Worm (Caenorhabditis elegans) whole organism, midembryonic: Measurements from ENCODE around the gene hst-2.

Experiments used
- T22C8.4 ChIP-seq: fragments of 200-800 bp; sonication (Bioruptor generic); IDR thresholded peaks from 2 replicates; pipeline ENCODE4 v1.3.6; 2022; ENCODE audit warnings: missing genetic modification characterization, missing compliant biosample characterization
- flt-1 ChIP-seq: fragments of 200-800 bp; sonication (Bioruptor generic); IDR thresholded peaks from 2 replicates; pipeline ENCODE4 v1.3.6; 2022; ENCODE audit warnings: missing genetic modification characterization, missing compliant biosample characterization
- med-1 ChIP-seq: sonication (generic microtip); optimal IDR thresholded peaks from 2 replicates; lab custom pipeline; 2017; ENCODE audit warnings: missing genetic modification characterization, mild to moderate bottlenecking, missing compliant biosample characterization, antibody characterized with exemption, missing genetic modification reagents; ENCODE audit not compliant: insufficient read depth

ce11 chrX:11201165-11201564, 5.8 kb downstream of the hst-2 start, which contains the start of gene col-179:
- no peak for TF ChIP-seq flt-1 (GFP tag; lab: Robert Waterston, UW)
- TF ChIP-seq med-1 (GFP tag; lab: Kevin White, UChicago) = no peak
- no peak for TF ChIP-seq T22C8.4 (GFP tag; lab: Robert Waterston, UW)
